Worm (Caenorhabditis elegans) whole organism, L1 larva: ENCODE data around the gene F55C12.4.

ENCODE experiments used
- isw-1 ChIP-seq: fragments of 200-800 bp; sonication (Bioruptor generic); IDR thresholded peaks from 2 replicates; pipeline ENCODE4 v1.3.6; 2022; ENCODE audit warnings: missing genetic modification characterization, missing compliant biosample characterization
- lin-15B ChIP-seq: fragments of 150-350 bp; sonication (generic microtip); optimal IDR thresholded peaks from 3 replicates; lab custom pipeline; 2014; ENCODE audit warnings: missing biosample characterization, missing genetic modification characterization
- nhr-76 ChIP-seq: sonication (generic microtip); optimal IDR thresholded peaks from 2 replicates; lab custom pipeline; 2017; ENCODE audit warnings: missing biosample characterization, missing genetic modification characterization
- skn-1 ChIP-seq: fragments of 150-350 bp; optimal IDR thresholded peaks from 2 replicates; lab custom pipeline; 2014; ENCODE audit warnings: missing biosample characterization, missing genetic modification characterization

- TF ChIP-seq lin-15B (tag; lab: Kevin White, UChicago) (no peak), skn-1 (tag; lab: Kevin White, UChicago) (no peak), nhr-76 (tag; lab: Kevin White, UChicago) (no peak), isw-1 (no peak)
These were observed 12.0 kb downstream of the F55C12.4 start for ce11 chrII:5846181-5846580.
